Worm (Caenorhabditis elegans) whole organism, L3 larva: ENCODE data around the gene osm-1.

Experiments used
- elt-1 ChIP-seq: fragments of 150-350 bp; optimal IDR thresholded peaks from 2 replicates; lab custom pipeline; 2014; ENCODE audit warnings: missing biosample characterization, missing genetic modification characterization
- lin-39 ChIP-seq: fragments of 150-350 bp; optimal IDR thresholded peaks from 2 replicates; lab custom pipeline; 2018; ENCODE audit warnings: missing biosample characterization, missing genetic modification reagents, missing genetic modification characterization
- pha-4 ChIP-seq: fragments of 150-350 bp; optimal IDR thresholded peaks from 2 replicates; lab custom pipeline; 2014; ENCODE audit warnings: missing biosample characterization, missing genetic modification reagents, missing genetic modification characterization
- snpc-4 ChIP-seq: fragments of 150-350 bp; optimal IDR thresholded peaks from 2 replicates; lab custom pipeline; 2014; ENCODE audit warnings: missing biosample characterization, missing genetic modification characterization

ce11 chrX:16597791-16598190 lies 57.3 kb downstream of the osm-1 start:
- TF ChIP-seq snpc-4 (tag; lab: Kevin White, UChicago): no peak
- no peak for TF ChIP-seq pha-4 (tag; lab: Kevin White, UChicago)
- no peak for TF ChIP-seq elt-1 (tag; lab: Kevin White, UChicago)
- TF ChIP-seq lin-39 (tag; lab: Kevin White, UChicago): no peak
